Fruit fly (Drosophila melanogaster): ENCODE measurements around the gene CG42821.

Gene CG42821

DNA sequence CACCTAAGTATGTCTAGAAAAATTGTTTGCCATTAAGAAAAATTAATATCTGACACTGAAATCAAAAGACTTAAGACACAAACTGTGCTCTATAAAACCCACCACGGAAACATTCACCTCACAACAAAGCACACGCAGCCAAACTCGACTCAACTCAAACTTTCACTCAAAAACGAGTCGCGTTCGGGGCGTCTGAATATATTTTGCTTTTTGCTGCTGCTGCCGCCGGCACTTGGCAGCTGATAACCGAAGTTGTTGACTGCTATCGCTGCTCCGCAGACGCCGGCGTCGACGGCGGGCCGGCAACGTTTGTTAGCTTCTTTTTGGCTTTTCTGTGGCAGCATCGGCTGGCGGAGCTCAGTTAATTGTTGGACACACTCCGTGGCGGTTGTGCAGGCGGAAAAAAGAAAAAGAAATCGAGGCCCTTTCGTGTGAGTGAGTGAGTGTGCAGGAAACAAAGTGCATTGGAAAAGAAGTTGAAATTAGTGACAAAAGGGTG, 12.6 kb downstream of the CG42821 start, which contains the start of gene cysu:
Gene cysu (plus strand): TSS at position 352 of the 499 bp plus-strand sequence.
- no peak for TF ChIP-seq HLH106 (tag; optimal IDR thresholded peaks at IDR 0.05)
- TF ChIP-seq Jra (GFP tag; optimal IDR thresholded peaks at IDR 0.05) = no peak
- no peak for TF ChIP-seq CG32264 (GFP tag; optimal IDR thresholded peaks at IDR 0.05)
- TF ChIP-seq pan (optimal IDR thresholded peaks at IDR 0.05) = no peak
- no peak for TF ChIP-seq Dif (GFP tag; optimal IDR thresholded peaks at IDR 0.05; ENCODE audit: partially characterized antibody)
- TF ChIP-seq fru (GFP tag; optimal IDR thresholded peaks at IDR 0.05) = no peak
- no peak for TF ChIP-seq Mio (GFP tag; optimal IDR thresholded peaks at IDR 0.05)
- no peak for TF ChIP-seq sv (GFP tag; optimal IDR thresholded peaks at IDR 0.05)
- no peak for TF ChIP-seq CrebA (GFP tag; optimal IDR thresholded peaks at IDR 0.05; ENCODE audit: borderline replicate concordance)
- TF ChIP-seq tai (GFP tag; optimal IDR thresholded peaks at IDR 0.05) = no peak
- no peak for TF ChIP-seq usp (GFP tag; optimal IDR thresholded peaks at IDR 0.05)
- no peak for TF ChIP-seq br (GFP tag; optimal IDR thresholded peaks at IDR 0.05)
- no peak for TF ChIP-seq Hr78 (GFP tag; optimal IDR thresholded peaks at IDR 0.05)
- no peak for TF ChIP-seq dl (GFP tag; optimal IDR thresholded peaks at IDR 0.05; ENCODE audit: insufficient read depth in 1 of 2, partially characterized antibody in 2 of 2)
- TF ChIP-seq jim (GFP tag; optimal IDR thresholded peaks at IDR 0.05) = no peak
- TF ChIP-seq ey (GFP tag; optimal IDR thresholded peaks at IDR 0.05) = no peak
- no peak for TF ChIP-seq OdsH (GFP tag; optimal IDR thresholded peaks at IDR 0.05)
- TF ChIP-seq Myc (optimal IDR thresholded peaks at IDR 0.05) = no peak

- TF ChIP-seq Hr83 (GFP tag; optimal IDR thresholded peaks at IDR 0.05; ENCODE audit: poor library complexity, severe bottlenecking) (no peak), jim (GFP tag; optimal IDR thresholded peaks at IDR 0.05) (no peak), Abd-B (GFP tag; optimal IDR thresholded peaks at IDR 0.05) (no peak), rgr (GFP tag; optimal IDR thresholded peaks at IDR 0.05) (no peak), dmrt93B (GFP tag; optimal IDR thresholded peaks at IDR 0.05) (no peak), foxo (GFP tag; optimal IDR thresholded peaks at IDR 0.05) (no peak), br (GFP tag; optimal IDR thresholded peaks at IDR 0.05) (no peak), dsf (GFP tag; optimal IDR thresholded peaks at IDR 0.05; ENCODE audit: borderline replicate concordance) (no peak), HLH106 (tag; optimal IDR thresholded peaks at IDR 0.05) (no peak), sage (GFP tag; optimal IDR thresholded peaks at IDR 0.05) (no peak), woc (GFP tag; optimal IDR thresholded peaks at IDR 0.05) (no peak), psq (GFP tag; optimal IDR thresholded peaks at IDR 0.05) (no peak), pan (optimal IDR thresholded peaks at IDR 0.05) (no peak), brk (GFP tag; optimal IDR thresholded peaks at IDR 0.05) (no peak)
Observed at dm6 chr3R:17426265-17426664, 13.4 kb downstream of the CG42821 start.

DNA sequence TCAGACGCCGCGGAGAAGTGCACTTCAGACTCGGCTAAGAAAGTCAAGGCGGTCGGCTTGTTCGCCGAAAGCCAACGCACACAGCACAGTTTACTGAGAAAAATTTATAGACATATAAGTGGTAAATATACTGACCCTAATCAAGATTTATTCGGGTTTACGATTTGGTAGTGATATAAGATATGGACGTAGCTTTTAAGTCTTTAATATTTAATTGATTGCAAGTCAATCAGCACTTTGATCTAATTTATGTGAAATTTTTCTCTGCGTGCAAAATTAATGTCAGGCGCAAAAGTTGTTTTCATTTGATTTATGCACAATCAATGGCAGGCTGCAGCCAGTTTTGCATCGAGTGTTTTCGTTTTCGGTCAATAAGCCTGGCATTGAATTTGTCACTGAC, 17.6 kb downstream of the CG42821 start:
- TF ChIP-seq Sp1 (GFP tag; optimal IDR thresholded peaks at IDR 0.05) = no peak
- TF ChIP-seq Dfd (GFP tag; optimal IDR thresholded peaks at IDR 0.05) = no peak
- no peak for TF ChIP-seq N (GFP tag; optimal IDR thresholded peaks at IDR 0.05)

dm6 chr3R:17433117-17433516, 20.2 kb downstream of the CG42821 start:
- TF ChIP-seq woc (GFP tag; optimal IDR thresholded peaks at IDR 0.05) (no peak), Abd-B (GFP tag; optimal IDR thresholded peaks at IDR 0.05) (no peak), ey (GFP tag; optimal IDR thresholded peaks at IDR 0.05) (no peak), h (GFP tag; optimal IDR thresholded peaks at IDR 0.05) (no peak), lola (GFP tag; optimal IDR thresholded peaks at IDR 0.05) (no peak), CrebA (GFP tag; optimal IDR thresholded peaks at IDR 0.05; ENCODE audit: borderline replicate concordance) (no peak), dl (GFP tag; optimal IDR thresholded peaks at IDR 0.05; ENCODE audit: insufficient read depth in 1 of 2, partially characterized antibody in 2 of 2) (no peak), CG32264 (GFP tag; optimal IDR thresholded peaks at IDR 0.05) (no peak), HLH106 (tag; optimal IDR thresholded peaks at IDR 0.05) (no peak)

dm6 chr3R:17434330-17434729, 21.5 kb downstream of the CG42821 start, which contains the start of gene CG44090:
CG44090 (minus strand) TSS chr3R:17434430.
- TF ChIP-seq fru (GFP tag; optimal IDR thresholded peaks at IDR 0.05) (no peak), h (GFP tag; optimal IDR thresholded peaks at IDR 0.05) (no peak), foxo (GFP tag; optimal IDR thresholded peaks at IDR 0.05) (no peak), Jra (GFP tag; optimal IDR thresholded peaks at IDR 0.05) (no peak), pan (optimal IDR thresholded peaks at IDR 0.05) (no peak), Sp1 (GFP tag; optimal IDR thresholded peaks at IDR 0.05) (no peak), tai (GFP tag; optimal IDR thresholded peaks at IDR 0.05) (no peak), ey (GFP tag; optimal IDR thresholded peaks at IDR 0.05) (no peak), OdsH (GFP tag; optimal IDR thresholded peaks at IDR 0.05) (no peak), lola (GFP tag; optimal IDR thresholded peaks at IDR 0.05) (no peak), Rel (GFP tag; optimal IDR thresholded peaks at IDR 0.05) (no peak), Rel (tag; optimal IDR thresholded peaks at IDR 0.05) (no peak), N (GFP tag; optimal IDR thresholded peaks at IDR 0.05) (no peak)
